Fruit fly (Drosophila melanogaster): ENCODE data around the gene CG5418.
A peak's percentile ranks its signal among the peaks of the same experiment; 100 is the strongest.

The CG5418 gene

DNA sequence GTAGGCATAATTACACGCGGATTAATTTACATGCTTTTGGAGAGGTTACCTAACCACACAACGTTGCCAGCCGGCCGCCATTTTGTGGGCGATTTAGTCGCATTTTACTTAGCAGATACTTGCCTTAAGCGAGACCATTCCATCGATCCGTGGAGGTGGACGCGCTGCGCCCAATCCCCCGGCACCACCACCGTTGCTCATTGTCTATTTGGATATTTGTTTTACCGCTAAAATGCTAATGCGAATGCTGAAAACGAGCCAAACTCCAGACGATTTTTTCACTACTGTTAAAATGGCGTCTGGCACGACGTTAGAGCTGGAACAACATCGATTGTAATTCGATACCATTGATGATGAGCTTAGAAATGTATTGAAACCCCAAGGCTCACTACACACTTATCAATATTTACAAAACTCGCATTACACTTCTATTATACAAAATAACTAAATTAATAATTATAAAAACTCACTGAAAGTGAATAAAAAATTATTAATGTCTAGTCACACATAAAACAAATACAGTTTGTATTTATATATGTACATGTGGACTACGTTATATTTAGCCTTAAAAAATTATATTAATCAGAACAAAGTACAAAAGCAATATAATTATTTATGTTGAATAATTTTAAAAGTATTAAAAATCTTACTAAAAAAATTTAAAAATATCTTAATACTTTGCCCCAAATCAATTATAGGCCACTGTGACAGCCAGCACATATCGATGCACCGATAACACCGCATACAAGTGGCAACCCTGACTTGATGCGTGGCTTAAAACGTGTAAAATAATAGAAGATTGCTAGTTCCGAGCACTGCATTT is 19.1 kb downstream of the CG5418 start, which contains the start of gene eRF3 (continued):
- no peak for TF ChIP-seq Mes4 (GFP tag; optimal IDR thresholded peaks at IDR 0.05)
- TF ChIP-seq CG14667 (GFP tag; IDR thresholded peaks at IDR 0.05) = peak; percentile 73
- peak; percentile 91 for TF ChIP-seq CG13424 (tag; optimal IDR thresholded peaks at IDR 0.05)
- TF ChIP-seq H2.0 (GFP tag; IDR thresholded peaks at IDR 0.05) = peak; percentile 69
- TF ChIP-seq NC2β (GFP tag; optimal IDR thresholded peaks at IDR 0.05) = no peak
- peak; percentile 81 for TF ChIP-seq Meics (GFP tag; optimal IDR thresholded peaks at IDR 0.05)
- TF ChIP-seq nau (GFP tag; optimal IDR thresholded peaks at IDR 0.05) = no peak
- peak; percentile 78 for TF ChIP-seq CG11456 (GFP tag; IDR thresholded peaks at IDR 0.05)
- TF ChIP-seq Bgb (GFP tag; IDR thresholded peaks at IDR 0.05; ENCODE audit: partially characterized antibody) = 0 out of 2 replicates have a peak, but pooled peaks have one; percentile 34
- 0 out of 2 replicates have a peak, but pooled peaks have one; percentile 15 for TF ChIP-seq unc-4 (GFP tag; IDR thresholded peaks at IDR 0.05; ENCODE audit: partially characterized antibody)
- no peak for TF ChIP-seq CG3995 (GFP tag; optimal IDR thresholded peaks at IDR 0.05)
- no peak for TF ChIP-seq CG8944 (GFP tag; optimal IDR thresholded peaks at IDR 0.05)
- peak; percentile 10 for TF ChIP-seq Atf-2 (GFP tag; optimal IDR thresholded peaks at IDR 0.05)
- TF ChIP-seq tin (GFP tag; optimal IDR thresholded peaks at IDR 0.05) = peak; percentile 74
- TF ChIP-seq CG10366 (GFP tag; IDR thresholded peaks at IDR 0.05) = peak; percentile 59
- no peak for TF ChIP-seq gcm2 (GFP tag; optimal IDR thresholded peaks at IDR 0.05)
- no peak for TF ChIP-seq z (GFP tag; IDR thresholded peaks at IDR 0.05)
- TF ChIP-seq cad (GFP tag; optimal IDR thresholded peaks at IDR 0.05) = no peak
- peak; percentile 81 for TF ChIP-seq CG15601 (tag; optimal IDR thresholded peaks at IDR 0.05)
- peak; percentile 68 for TF ChIP-seq Fer2 (tag; optimal IDR thresholded peaks at IDR 0.05)
- peak; percentile 86 for TF ChIP-seq CG30403 (GFP tag; optimal IDR thresholded peaks at IDR 0.05)
- no peak for TF ChIP-seq vfl (GFP tag; optimal IDR thresholded peaks at IDR 0.05)
- no peak for TF ChIP-seq CHES-1-like (GFP tag; optimal IDR thresholded peaks at IDR 0.05)
- peak; percentile 88 for TF ChIP-seq sens (GFP tag)
- TF ChIP-seq CG11085 (GFP tag; IDR thresholded peaks at IDR 0.05) = peak; percentile 66; the same call in 1 of the 2 replicates
- peak; percentile 55 for TF ChIP-seq Scr (GFP tag; IDR thresholded peaks at IDR 0.05; ENCODE audit: partially characterized antibody)
- 0 out of 2 replicates have a peak, but pooled peaks have one; percentile 13 for TF ChIP-seq CG17612 (GFP tag; IDR thresholded peaks at IDR 0.05)
- peak; percentile 80; the same call in 1 of the 4 replicates for TF ChIP-seq chinmo (GFP tag; IDR thresholded peaks at IDR 0.05; ENCODE audit: partially characterized antibody)
- peak; percentile 45 for TF ChIP-seq CG8281 (tag; optimal IDR thresholded peaks at IDR 0.05)
- no peak for TF ChIP-seq CG15073 (GFP tag; optimal IDR thresholded peaks at IDR 0.05)
- TF ChIP-seq ranshi (GFP tag; IDR thresholded peaks at IDR 0.05) = peak; percentile 76; the same call in 1 of the 2 replicates
- no peak for TF ChIP-seq CG14965 (GFP tag; optimal IDR thresholded peaks at IDR 0.05; ENCODE audit: borderline replicate concordance)
- no peak for TF ChIP-seq CG12236 (GFP tag; optimal IDR thresholded peaks at IDR 0.05)
- no peak for TF ChIP-seq Hr39 (optimal IDR thresholded peaks at IDR 0.05)
- peak; percentile 78; the same call in 1 of the 2 replicates for TF ChIP-seq Xrp1 (GFP tag; IDR thresholded peaks at IDR 0.05)
- TF ChIP-seq Ssrp (tag; optimal IDR thresholded peaks at IDR 0.05) = peak; percentile 86
- TF ChIP-seq hth (optimal IDR thresholded peaks at IDR 0.05) = no peak
- TF ChIP-seq dati (GFP tag; IDR thresholded peaks at IDR 0.05) = no peak
- TF ChIP-seq Gug (GFP tag; IDR thresholded peaks at IDR 0.05) = peak; percentile 66; the same call in 3 of the 4 replicates
- peak; percentile 54 for TF ChIP-seq gcm (GFP tag; optimal IDR thresholded peaks at IDR 0.05)
- peak; percentile 29 for TF ChIP-seq nom (GFP tag; optimal IDR thresholded peaks at IDR 0.05)
- peak; percentile 57 for TF ChIP-seq CG13123 (GFP tag; optimal IDR thresholded peaks at IDR 0.05)
- TF ChIP-seq Ets65A (GFP tag) = peak; percentile 24
- no peak for TF ChIP-seq org-1 (GFP tag; optimal IDR thresholded peaks at IDR 0.05)
- TF ChIP-seq prd (optimal IDR thresholded peaks at IDR 0.05) = no peak
- peak; percentile 83 for TF ChIP-seq prd (GFP tag; IDR thresholded peaks at IDR 0.05)
- TF ChIP-seq pzg (GFP tag; optimal IDR thresholded peaks at IDR 0.05) = peak; percentile 35
- peak; percentile 41 for TF ChIP-seq kay (GFP tag; optimal IDR thresholded peaks at IDR 0.05)
- no peak for TF ChIP-seq CG17186 (GFP tag; optimal IDR thresholded peaks at IDR 0.05)
- TF ChIP-seq gfzf (GFP tag; optimal IDR thresholded peaks at IDR 0.05) = no peak
